Worm (Caenorhabditis elegans): ENCODE data around the gene gex-5.

gex-5 gene

DNA sequence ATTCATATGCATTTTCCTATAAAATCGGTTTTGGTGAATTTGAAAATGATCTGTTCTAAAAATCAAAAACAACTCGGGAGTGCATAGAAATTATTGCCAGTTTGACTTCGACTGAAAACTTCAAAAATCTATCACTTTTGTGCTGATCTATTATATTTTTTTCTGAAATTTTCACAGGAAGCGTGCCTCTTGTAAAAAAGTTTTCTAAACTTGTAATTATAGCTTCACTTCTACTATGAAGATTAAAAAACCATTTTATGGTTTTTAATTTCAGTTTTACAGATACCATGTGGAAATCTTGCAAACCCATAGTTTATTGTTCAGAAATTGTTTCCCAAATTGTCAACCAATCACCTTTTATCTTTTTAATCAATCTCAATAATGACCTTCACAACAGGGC, 47.7 kb downstream of the gex-5 start, which contains the start of gene F17C8.9:
Gene F17C8.9, plus strand, starts transcription at position 301 of the 400 bp plus-strand sequence.
- no peak for TF ChIP-seq fkh-10 (GFP tag; optimal IDR thresholded peaks at IDR 0.05)
- no peak for TF ChIP-seq nhr-71 (tag; optimal IDR thresholded peaks at IDR 0.05)
- no peak for TF ChIP-seq ces-1 (GFP tag; optimal IDR thresholded peaks at IDR 0.05)
- no peak for TF ChIP-seq snpc-4 (tag; optimal IDR thresholded peaks at IDR 0.05)
- no peak for TF ChIP-seq zip-4 (GFP tag; optimal IDR thresholded peaks at IDR 0.05)
- no peak for TF ChIP-seq lin-39 (tag; optimal IDR thresholded peaks at IDR 0.05)
- no peak for TF ChIP-seq xbp-1 (tag; optimal IDR thresholded peaks at IDR 0.05)

DNA sequence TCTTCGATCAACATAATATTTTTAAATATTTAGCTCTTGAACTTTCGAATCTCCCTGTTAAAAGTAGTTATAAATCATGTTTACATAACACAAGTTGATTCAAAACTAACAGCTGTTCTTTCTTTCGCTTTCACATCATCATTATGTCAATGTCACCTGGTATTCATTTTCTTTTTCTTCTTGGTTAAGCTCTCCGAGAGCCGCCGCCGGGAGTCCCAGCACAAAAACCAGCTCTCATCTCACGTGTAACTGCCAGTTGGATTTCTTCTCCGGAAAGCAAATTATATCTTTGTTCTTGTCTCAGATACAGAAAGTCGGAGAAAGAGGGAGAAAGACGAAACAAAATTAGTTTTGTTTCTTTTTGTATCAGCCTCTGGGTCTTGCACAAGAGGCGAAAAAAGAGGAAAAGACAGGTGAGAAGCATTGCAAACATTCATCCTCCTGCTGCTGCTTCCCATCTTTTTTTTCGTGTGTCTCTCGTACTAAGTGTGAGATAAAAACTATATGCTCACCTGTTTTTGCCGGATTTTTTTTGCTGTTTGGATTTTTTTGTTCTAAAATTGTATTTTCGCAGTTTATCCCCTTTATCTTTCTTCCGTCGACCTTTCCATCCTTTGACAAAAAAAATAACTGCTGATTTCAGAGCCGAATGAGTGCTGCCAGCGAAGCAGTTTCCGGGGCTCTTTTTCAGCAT, 50.3 kb downstream of the gex-5 start, which contains the start of gene F17C8.3:
Gene F17C8.3, plus strand, starts transcription at position 644 of the 694 bp plus-strand sequence.
- TF ChIP-seq unc-130 (tag; optimal IDR thresholded peaks at IDR 0.05): peak; percentile 4
- peak; percentile 30 for TF ChIP-seq nhr-20 (tag; optimal IDR thresholded peaks at IDR 0.05)
- no peak for TF ChIP-seq vab-15 (tag; optimal IDR thresholded peaks at IDR 0.05)
- peak; percentile 54 to 70 for TF ChIP-seq lsy-2 (tag; optimal IDR thresholded peaks at IDR 0.05)
- peak; percentile 32 for TF ChIP-seq pag-3 (tag; optimal IDR thresholded peaks at IDR 0.05; ENCODE audit: borderline replicate concordance, insufficient read depth)
- no peak for TF ChIP-seq jun-1 (tag; optimal IDR thresholded peaks at IDR 0.05)
- TF ChIP-seq nhr-71 (tag; optimal IDR thresholded peaks at IDR 0.05): peak; percentile 86
- TF ChIP-seq dsc-1 (tag; optimal IDR thresholded peaks at IDR 0.05): peak; percentile 88
- peak; percentile 51 for TF ChIP-seq lin-39 (tag; optimal IDR thresholded peaks at IDR 0.05)
- TF ChIP-seq swsn-7 (tag; optimal IDR thresholded peaks at IDR 0.05): peak; percentile 32
- no peak for TF ChIP-seq nhr-237 (tag; optimal IDR thresholded peaks at IDR 0.05)
- peak; percentile 51 for TF ChIP-seq fkh-4 (tag; optimal IDR thresholded peaks at IDR 0.05; ENCODE audit: borderline replicate concordance)
- TF ChIP-seq elt-3 (tag; optimal IDR thresholded peaks at IDR 0.05): no peak
- TF ChIP-seq hpl-2 (GFP tag; optimal IDR thresholded peaks at IDR 0.05): no peak
- peak; percentile 20 for TF ChIP-seq mep-1 (tag; optimal IDR thresholded peaks at IDR 0.05)
- peak in 1 of 3 experiments; percentile 5 for TF ChIP-seq dpl-1 (GFP tag; optimal IDR thresholded peaks at IDR 0.05)
- peak; percentile 14 for TF ChIP-seq nhr-47 (tag; optimal IDR thresholded peaks at IDR 0.05)
- peak in 1 of 2 experiments; percentile 19 for TF ChIP-seq mdl-1 (tag; optimal IDR thresholded peaks at IDR 0.05)
- no peak for TF ChIP-seq unc-62 (GFP tag; optimal IDR thresholded peaks at IDR 0.05)
- peak; percentile 56 for TF ChIP-seq rnt-1 (tag; optimal IDR thresholded peaks at IDR 0.05)
- TF ChIP-seq lin-14 (GFP tag; optimal IDR thresholded peaks at IDR 0.05): peak; percentile 83
- TF ChIP-seq elt-2 (tag; optimal IDR thresholded peaks at IDR 0.05): no peak
- TF ChIP-seq snu-23 (GFP tag; optimal IDR thresholded peaks at IDR 0.05): peak; percentile 53
- TF ChIP-seq efl-1 (optimal IDR thresholded peaks at IDR 0.05): peak in 1 of 2 experiments; percentile 30
- TF ChIP-seq efl-1 (GFP tag; optimal IDR thresholded peaks at IDR 0.05 in 1 of 2): no peak
- TF ChIP-seq nhr-19 (GFP tag; conservative IDR thresholded peaks at IDR 0.05): peak; percentile 50

Data from whole organism, L1 larva.